Fruit fly (Drosophila melanogaster) whole organism, embryonic: ENCODE measurements around the gene CG7550.

Experiments used
- Abd-B ChIP-seq: fragments of 200-800 bp; sonication (Bioruptor generic); optimal IDR thresholded peaks from 2 replicates; lab custom pipeline; 2018; ENCODE audit warnings: missing biosample characterization, mild to moderate bottlenecking, missing genetic modification characterization, moderate library complexity
- Blimp-1 ChIP-seq: fragments of 200-800 bp; sonication (Bioruptor generic); optimal IDR thresholded peaks from 3 replicates; lab custom pipeline; 2018; ENCODE audit warnings: missing biosample characterization, missing genetic modification characterization, mild to moderate bottlenecking, moderate library complexity, missing genetic modification reagents
- CG10147 ChIP-seq: fragments of 200-800 bp; sonication (Bioruptor generic); optimal IDR thresholded peaks from 2 replicates; lab custom pipeline; 2019; ENCODE audit warnings: missing biosample characterization, mild to moderate bottlenecking, missing genetic modification characterization, moderate library complexity
- CG1233 ChIP-seq: fragments of 200-800 bp; sonication (Bioruptor generic); optimal IDR thresholded peaks from 4 replicates; lab custom pipeline; 2018; ENCODE audit warnings: missing biosample characterization, mild to moderate bottlenecking, missing genetic modification characterization
- CG12659 ChIP-seq: fragments of 200-800 bp; sonication (Bioruptor generic); optimal IDR thresholded peaks from 3 replicates; lab custom pipeline; 2017; ENCODE audit warnings: mild to moderate bottlenecking, missing biosample characterization, missing genetic modification reagents, missing genetic modification characterization
- CG13296 ChIP-seq: fragments of 200-800 bp; sonication (Bioruptor generic); optimal IDR thresholded peaks from 3 replicates; lab custom pipeline; 2018; ENCODE audit warnings: missing biosample characterization, mild to moderate bottlenecking, missing genetic modification characterization
- CG14667 ChIP-seq: fragments of 200-800 bp; sonication (Bioruptor generic); IDR thresholded peaks from 2 replicates; pipeline ENCODE4 v1.3.6; 2022; ENCODE audit warnings: missing biosample characterization, missing genetic modification characterization
- CG15514 ChIP-seq: fragments of 200-800 bp; sonication (Bioruptor generic); optimal IDR thresholded peaks from 3 replicates; lab custom pipeline; 2017; ENCODE audit warnings: missing biosample characterization, missing genetic modification characterization, mild to moderate bottlenecking, moderate library complexity, missing genetic modification reagents
- CG17829 ChIP-seq: fragments of 200-800 bp; optimal IDR thresholded peaks from 2 replicates; lab custom pipeline; 2019; ENCODE audit warnings: missing biosample characterization, mild to moderate bottlenecking, missing genetic modification characterization, moderate library complexity
- CG1832 ChIP-seq: fragments of 200-800 bp; sonication (Bioruptor generic); optimal IDR thresholded peaks from 2 replicates; lab custom pipeline; 2017; ENCODE audit warnings: missing biosample characterization, mild to moderate bottlenecking, missing genetic modification characterization, inconsistent platforms
- CG2678 ChIP-seq: fragments of 200-800 bp; sonication (Bioruptor generic); optimal IDR thresholded peaks from 3 replicates; lab custom pipeline; 2019; ENCODE audit warnings: missing biosample characterization, mild to moderate bottlenecking, missing genetic modification characterization, moderate library complexity
- CG30403 ChIP-seq: fragments of 200-800 bp; sonication (Bioruptor generic); optimal IDR thresholded peaks from 3 replicates; lab custom pipeline; 2016; ENCODE audit warnings: missing biosample characterization, missing genetic modification characterization
- CG31441 ChIP-seq: fragments of 200-800 bp; sonication (Bioruptor generic); IDR thresholded peaks from 2 replicates; pipeline ENCODE4 v1.3.6; 2022; ENCODE audit warnings: missing biosample characterization, missing genetic modification characterization
- CG32532 ChIP-seq: fragments of 200-800 bp; sonication (Bioruptor generic); IDR thresholded peaks from 2 replicates; pipeline ENCODE4 v1.3.6; 2022; ENCODE audit warnings: missing biosample characterization, missing genetic modification characterization
- CG34422 ChIP-seq: fragments of 200-800 bp; sonication (Bioruptor generic); IDR thresholded peaks from 3 replicates; pipeline ENCODE4 v1.3.6; 2022; ENCODE audit warnings: missing biosample characterization, missing genetic modification characterization
- CG3838 ChIP-seq: fragments of 200-800 bp; sonication (Bioruptor generic); optimal IDR thresholded peaks from 3 replicates; lab custom pipeline; 2016; ENCODE audit warnings: missing biosample characterization, missing genetic modification characterization
- CG43689 ChIP-seq: fragments of 200-800 bp; sonication (Bioruptor generic); IDR thresholded peaks from 2 replicates; pipeline ENCODE4 v1.3.6; 2022; ENCODE audit warnings: missing biosample characterization, missing genetic modification characterization
- CG5245 ChIP-seq: fragments of 200-800 bp; sonication (Bioruptor generic); optimal IDR thresholded peaks from 3 replicates; lab custom pipeline; 2016; ENCODE audit warnings: missing biosample characterization, missing genetic modification characterization
- CG6791 ChIP-seq: fragments of 200-800 bp; sonication (Bioruptor generic); IDR thresholded peaks from 3 replicates; pipeline ENCODE4 v1.3.6; 2022; ENCODE audit warnings: missing biosample characterization, missing genetic modification characterization; ENCODE audit not compliant: partially characterized antibody
- CG7556 ChIP-seq: fragments of 200-800 bp; sonication (Bioruptor generic); optimal IDR thresholded peaks from 2 replicates; lab custom pipeline; 2017; ENCODE audit warnings: missing biosample characterization, mild to moderate bottlenecking, missing genetic modification characterization
- CG8290 ChIP-seq, 3 experiments: fragments of 200-800 bp; sonication (Bioruptor generic); optimal IDR thresholded peaks; 2 replicates each; lab custom pipeline; 2016 to 2019; ENCODE audit warnings: missing biosample characterization in 3 of 3, missing genetic modification characterization in 3 of 3, mild to moderate bottlenecking in 2 of 3, moderate library complexity in 1 of 3
- CG9932 ChIP-seq: fragments of 200-800 bp; sonication (Bioruptor generic); IDR thresholded peaks from 2 replicates; pipeline ENCODE4 v1.3.6; 2022; ENCODE audit warnings: missing biosample characterization, missing genetic modification characterization
- Chrac-16 ChIP-seq: fragments of 200-800 bp; sonication (Bioruptor generic); optimal IDR thresholded peaks from 3 replicates; lab custom pipeline; 2016; ENCODE audit warnings: missing biosample characterization, missing genetic modification characterization
- D ChIP-seq, 2 experiments: fragments of 200-800 bp in 1 of 2; fragments of >200 bp in 1 of 2; sonication (Bioruptor generic) in 1 of 2; optimal IDR thresholded peaks; 2 replicates in 1 of 2; 3 replicates in 1 of 2; lab custom pipeline; 2017; ENCODE audit warnings: mild to moderate bottlenecking in 1 of 2, missing biosample characterization in 1 of 2, missing genetic modification characterization in 1 of 2, missing genetic modification reagents in 1 of 2
- Drgx ChIP-seq: fragments of 200-800 bp; sonication (Bioruptor generic); IDR thresholded peaks from 2 replicates; pipeline ENCODE4 v1.3.6; 2022; ENCODE audit warnings: missing biosample characterization, missing genetic modification characterization
- MTF-1 ChIP-seq: fragments of 200-800 bp; sonication (Bioruptor generic); optimal IDR thresholded peaks from 2 replicates; lab custom pipeline; 2018; ENCODE audit warnings: missing biosample characterization, mild to moderate bottlenecking, missing genetic modification characterization, borderline replicate concordance
- Max ChIP-seq: fragments of 200-800 bp; sonication (Bioruptor generic); optimal IDR thresholded peaks from 2 replicates; lab custom pipeline; 2016; ENCODE audit warnings: missing biosample characterization, mild to moderate bottlenecking, missing genetic modification characterization
- Pdp1 ChIP-seq, 2 experiments: fragments of 200-800 bp; sonication (Bioruptor generic); optimal IDR thresholded peaks; 3 replicates each; lab custom pipeline; 2016; ENCODE audit warnings: missing biosample characterization in 2 of 2, missing genetic modification characterization in 2 of 2, mild to moderate bottlenecking in 1 of 2, moderate library complexity in 1 of 2
- Spps ChIP-seq: fragments of 200-800 bp; sonication (Bioruptor generic); optimal IDR thresholded peaks from 2 replicates; lab custom pipeline; 2018; ENCODE audit warnings: missing biosample characterization, mild to moderate bottlenecking, missing genetic modification characterization
- Sry-β ChIP-seq: fragments of 200-800 bp; sonication (Bioruptor generic); optimal IDR thresholded peaks from 2 replicates; lab custom pipeline; 2018; ENCODE audit warnings: missing biosample characterization, mild to moderate bottlenecking, missing genetic modification characterization, moderate library complexity
- Trl ChIP-seq, 3 experiments: fragments of >200 bp in 2 of 3; fragments of 200-800 bp in 1 of 3; sonication (Bioruptor generic) in 1 of 3; optimal IDR thresholded peaks; 2 replicates in 1 of 3; 3 replicates in 2 of 3; lab custom pipeline; 2016 to 2017; ENCODE audit warnings: missing biosample characterization in 1 of 3, missing genetic modification characterization in 1 of 3
- Usf ChIP-seq: fragments of 200-800 bp; sonication (Bioruptor generic); optimal IDR thresholded peaks from 2 replicates; lab custom pipeline; 2017; ENCODE audit warnings: missing genotype, missing biosample characterization, missing genetic modification characterization
- abd-A ChIP-seq: fragments of 200-800 bp; sonication (Bioruptor generic); optimal IDR thresholded peaks from 3 replicates; lab custom pipeline; 2019; ENCODE audit warnings: missing biosample characterization, mild to moderate bottlenecking, missing genetic modification characterization, moderate library complexity
- bbx ChIP-seq: fragments of 200-800 bp; sonication (Bioruptor generic); IDR thresholded peaks from 2 replicates; pipeline ENCODE4 v1.3.6; 2022; ENCODE audit warnings: missing biosample characterization, missing genetic modification characterization; ENCODE audit not compliant: partially characterized antibody
- crol ChIP-seq: fragments of 200-800 bp; sonication (Bioruptor generic); IDR thresholded peaks from 2 replicates; pipeline ENCODE4 v1.3.6; 2022; ENCODE audit warnings: missing biosample characterization, missing genetic modification characterization
- danr ChIP-seq: fragments of 200-800 bp; sonication (Bioruptor generic); IDR thresholded peaks from 2 replicates; pipeline ENCODE4 v1.3.6; 2022; ENCODE audit warnings: missing biosample characterization, missing genetic modification characterization
- dmrt99B ChIP-seq: fragments of 200-800 bp; sonication (Bioruptor generic); optimal IDR thresholded peaks from 2 replicates; lab custom pipeline; 2018; ENCODE audit warnings: missing biosample characterization, mild to moderate bottlenecking, missing genetic modification characterization, moderate library complexity
- fd64A ChIP-seq: fragments of 200-800 bp; sonication (Bioruptor generic); optimal IDR thresholded peaks from 3 replicates; lab custom pipeline; 2018; ENCODE audit warnings: missing biosample characterization, mild to moderate bottlenecking, missing genetic modification characterization
- ftz-f1 ChIP-seq: fragments of 200-800 bp; sonication (Bioruptor generic); optimal IDR thresholded peaks from 2 replicates; lab custom pipeline; 2016; ENCODE audit warnings: missing biosample characterization, missing genetic modification characterization
- ind ChIP-seq: fragments of 200-800 bp; sonication (Bioruptor generic); optimal IDR thresholded peaks from 3 replicates; lab custom pipeline; 2016; ENCODE audit warnings: missing biosample characterization, missing genetic modification characterization
- kay ChIP-seq: fragments of 200-800 bp; sonication (Bioruptor generic); optimal IDR thresholded peaks from 2 replicates; lab custom pipeline; 2016; ENCODE audit warnings: missing biosample characterization, missing genetic modification characterization
- knrl ChIP-seq: fragments of 200-800 bp; sonication (Bioruptor generic); IDR thresholded peaks from 3 replicates; pipeline ENCODE4 v1.3.6; 2022; ENCODE audit warnings: missing biosample characterization, missing genetic modification characterization; ENCODE audit not compliant: partially characterized antibody
- lov ChIP-seq, 2 experiments: fragments of 200-800 bp in 1 of 2; fragments of >200 bp in 1 of 2; sonication (Bioruptor generic) in 1 of 2; IDR thresholded peaks in 1 of 2; optimal IDR thresholded peaks in 1 of 2; 2 replicates in 1 of 2; 3 replicates in 1 of 2; pipeline versions ENCODE4 v1.3.6 to Lab custom; 2017 to 2022; ENCODE audit warnings: missing biosample characterization in 1 of 2, missing genetic modification characterization in 1 of 2
- nom ChIP-seq: fragments of 200-800 bp; sonication (Bioruptor generic); optimal IDR thresholded peaks from 2 replicates; lab custom pipeline; 2017; ENCODE audit warnings: missing biosample characterization, missing genetic modification characterization, mild to moderate bottlenecking, moderate library complexity, missing genetic modification reagents
- onecut ChIP-seq: fragments of 200-800 bp; sonication (Bioruptor generic); IDR thresholded peaks from 2 replicates; pipeline ENCODE4 v1.3.6; 2022; ENCODE audit warnings: missing biosample characterization, missing genetic modification characterization
- so ChIP-seq: fragments of 200-800 bp; sonication (Bioruptor generic); IDR thresholded peaks from 3 replicates; pipeline ENCODE4 v1.3.6; 2022; ENCODE audit warnings: missing biosample characterization, missing genetic modification characterization
- tll ChIP-seq, 2 experiments: fragments of 200-800 bp in 1 of 2; fragments of >200 bp in 1 of 2; sonication (Bioruptor generic) in 1 of 2; optimal IDR thresholded peaks; 2 replicates each; lab custom pipeline; 2017 to 2019; ENCODE audit warnings: missing biosample characterization in 2 of 2, missing genetic modification characterization in 2 of 2, mild to moderate bottlenecking in 1 of 2, moderate library complexity in 1 of 2
- z ChIP-seq: fragments of 200-800 bp; sonication (Bioruptor generic); IDR thresholded peaks from 3 replicates; pipeline ENCODE4 v1.3.6; 2022; ENCODE audit warnings: missing biosample characterization, missing genetic modification characterization

The CG7550 gene

dm6 chr3L:8077207-8077606 is 47.1 kb downstream of the CG7550 start (continued):
- TF ChIP-seq lov (optimal IDR thresholded peaks at IDR 0.05; lab: Kevin White, UChicago) = no peak
- no peak for TF ChIP-seq lov (GFP tag; IDR thresholded peaks at IDR 0.05; lab: Robert Waterston, UW)
- TF ChIP-seq Trl (optimal IDR thresholded peaks at IDR 0.05; lab: Kevin White, UChicago) = peak; percentile 49 to 73
- TF ChIP-seq Trl (GFP tag; optimal IDR thresholded peaks at IDR 0.05; lab: Kevin White, UChicago) = peak; percentile 16
- TF ChIP-seq Chrac-16 (GFP tag; lab: Kevin White, UChicago) = no peak
- TF ChIP-seq Sry-β (GFP tag; lab: Kevin White, UChicago) = no peak
- TF ChIP-seq fd64A (GFP tag; lab: Kevin White, UChicago) = no peak
- TF ChIP-seq D (optimal IDR thresholded peaks at IDR 0.05; lab: Kevin White, UChicago) = no peak
- no peak for TF ChIP-seq D (GFP tag; optimal IDR thresholded peaks at IDR 0.05; lab: Kevin White, UChicago)
- peak in 1 of 2 experiments; percentile 3 for TF ChIP-seq Pdp1 (GFP tag; optimal IDR thresholded peaks at IDR 0.05; lab: Kevin White, UChicago)
- no peak for TF ChIP-seq CG14667 (GFP tag; lab: Robert Waterston, UW)
- TF ChIP-seq CG6791 (GFP tag; lab: Robert Waterston, UW) = 0 out of 3 replicates have a peak, but pooled peaks have one; percentile 48
- TF ChIP-seq CG17829 (tag; lab: Kevin White, UChicago) = no peak
- peak; percentile 30 for TF ChIP-seq MTF-1 (GFP tag; lab: Kevin White, UChicago)
- TF ChIP-seq CG34422 = peak; percentile 35; the same call in 1 of the 3 replicates
- no peak for TF ChIP-seq Drgx (GFP tag; lab: Robert Waterston, UW)
- no peak for TF ChIP-seq tll (GFP tag; optimal IDR thresholded peaks at IDR 0.05; lab: Kevin White, UChicago)
- peak; percentile 66 for TF ChIP-seq nom (GFP tag; lab: Kevin White, UChicago)
- TF ChIP-seq CG7556 (GFP tag; lab: Kevin White, UChicago) = no peak
- TF ChIP-seq CG3838 (GFP tag; lab: Kevin White, UChicago) = no peak
- peak; percentile 40; the same call in 1 of the 2 replicates for TF ChIP-seq bbx (GFP tag; lab: Robert Waterston, UW)
- no peak for TF ChIP-seq Usf
- no peak for TF ChIP-seq ftz-f1 (GFP tag; lab: Kevin White, UChicago)
- no peak for TF ChIP-seq CG8290 (GFP tag; optimal IDR thresholded peaks at IDR 0.05; lab: Kevin White, UChicago)
- TF ChIP-seq CG8290 (tag; optimal IDR thresholded peaks at IDR 0.05; lab: Kevin White, UChicago) = peak in 1 of 2 experiments; percentile 59
- no peak for TF ChIP-seq Max (GFP tag; lab: Kevin White, UChicago)
- no peak for TF ChIP-seq CG1233 (GFP tag; lab: Kevin White, UChicago)
- no peak for TF ChIP-seq knrl
- TF ChIP-seq CG15514 (GFP tag; lab: Kevin White, UChicago) = peak; percentile 11
- TF ChIP-seq onecut (GFP tag; lab: Robert Waterston, UW) = no peak
- TF ChIP-seq crol = no peak
- TF ChIP-seq CG32532 (GFP tag; lab: Robert Waterston, UW) = peak; percentile 25; the same call in 1 of the 2 replicates
- peak; percentile 13 for TF ChIP-seq abd-A
- no peak for TF ChIP-seq CG5245
- TF ChIP-seq z = no peak
- peak; percentile 42; the same call in 1 of the 3 replicates for TF ChIP-seq so (GFP tag; lab: Robert Waterston, UW)
- no peak for TF ChIP-seq CG43689
- TF ChIP-seq CG9932 (GFP tag; lab: Robert Waterston, UW) = no peak

- TF ChIP-seq CG13296 (GFP tag; lab: Kevin White, UChicago) = peak; percentile 10
- TF ChIP-seq Abd-B (GFP tag; lab: Kevin White, UChicago) = peak; percentile 17
- TF ChIP-seq CG30403 = peak; percentile 31
- TF ChIP-seq kay = peak; percentile 12
- TF ChIP-seq Blimp-1 (GFP tag; lab: Kevin White, UChicago) = peak; percentile 27
- peak; percentile 24 for TF ChIP-seq ind
- 0 out of 2 replicates have a peak, but pooled peaks have one; percentile 9 for TF ChIP-seq CG31441 (GFP tag; lab: Robert Waterston, UW)
- TF ChIP-seq danr (GFP tag; lab: Robert Waterston, UW) = 0 out of 2 replicates have a peak, but pooled peaks have one; percentile 8
- TF ChIP-seq CG1832 (GFP tag; lab: Kevin White, UChicago) = no peak
- peak; percentile 11 for TF ChIP-seq CG10147 (GFP tag; lab: Kevin White, UChicago)
- peak; percentile 65 for TF ChIP-seq CG2678
- TF ChIP-seq CG12659 = peak; percentile 8
- no peak for TF ChIP-seq Spps (tag; lab: Kevin White, UChicago)
- TF ChIP-seq dmrt99B (tag; lab: Kevin White, UChicago) = peak; percentile 43
Observed at dm6 chr3L:8076160-8076559, 48.2 kb downstream of the CG7550 start.
